Fruit fly (Drosophila melanogaster): Measurements from ENCODE around the gene CG5280.
A peak's percentile ranks its signal among the peaks of the same experiment; 100 is the strongest.

Gene CG5280

DNA sequence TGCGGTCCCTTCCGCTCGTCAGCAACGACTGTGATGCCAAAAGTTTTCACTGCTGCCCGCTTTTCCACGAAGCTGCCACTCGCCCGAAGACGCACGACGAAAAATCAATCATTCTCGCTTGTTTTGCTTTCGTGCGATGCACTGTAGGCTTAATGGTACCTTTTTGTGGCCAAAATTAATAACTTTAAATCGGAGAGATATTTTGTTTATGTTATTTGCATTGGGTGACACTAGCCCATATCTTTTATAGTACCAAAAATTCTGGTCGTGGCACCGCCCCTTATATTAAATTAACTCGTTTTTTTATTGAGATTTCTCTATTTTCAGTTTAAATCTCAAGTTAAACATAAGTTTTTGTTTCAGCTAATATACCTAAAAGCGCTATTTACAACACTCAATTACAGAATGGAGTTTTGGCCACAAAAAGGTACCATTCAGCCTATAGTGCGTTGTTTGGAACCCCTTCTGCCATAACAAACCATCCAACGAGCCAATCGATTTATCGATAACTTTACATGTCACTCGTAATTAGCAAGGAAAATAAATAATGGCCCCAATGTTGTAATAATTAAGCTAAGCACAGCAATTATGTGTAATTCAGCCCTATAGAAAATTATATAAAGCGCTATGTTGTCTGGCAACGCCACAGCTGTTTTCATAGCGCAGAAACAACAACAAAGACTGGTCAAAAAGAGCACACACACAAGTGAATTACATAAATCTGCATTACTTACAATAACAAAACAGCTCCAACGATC is 36.6 kb downstream of the CG5280 start (continued):
- TF ChIP-seq D19B (GFP tag; optimal IDR thresholded peaks at IDR 0.05) (peak; percentile 49), CG15479 (GFP tag; optimal IDR thresholded peaks at IDR 0.05) (no peak), H2.0 (GFP tag; IDR thresholded peaks at IDR 0.05) (no peak), NFAT (GFP tag; IDR thresholded peaks at IDR 0.05) (no peak), dmrt11E (tag; optimal IDR thresholded peaks at IDR 0.05) (peak; percentile 41), CG16779 (GFP tag; IDR thresholded peaks at IDR 0.05) (no peak), yki (optimal IDR thresholded peaks at IDR 0.05) (no peak), Hmr (GFP tag; optimal IDR thresholded peaks at IDR 0.05) (peak; percentile 89), slp2 (GFP tag; optimal IDR thresholded peaks at IDR 0.05) (peak; percentile 19), CG12942 (GFP tag; optimal IDR thresholded peaks at IDR 0.05) (no peak), CG7928 (GFP tag; optimal IDR thresholded peaks at IDR 0.05) (peak; percentile 2), CG10654 (GFP tag; optimal IDR thresholded peaks at IDR 0.05) (peak; percentile 4), stwl (tag; optimal IDR thresholded peaks at IDR 0.05) (peak; percentile 27), gro (GFP tag; optimal IDR thresholded peaks at IDR 0.05) (peak; percentile 29), bcd (GFP tag; optimal IDR thresholded peaks at IDR 0.05) (peak; percentile 82), pan (optimal IDR thresholded peaks at IDR 0.05) (no peak), pan (GFP tag; optimal IDR thresholded peaks at IDR 0.05 in 1 of 2, IDR thresholded peaks at IDR 0.05 in 1 of 2) (peak in 1 of 2 experiments; percentile 16), Hmx (GFP tag; optimal IDR thresholded peaks at IDR 0.05) (no peak), otp (GFP tag; IDR thresholded peaks at IDR 0.05) (0 out of 3 replicates have a peak, but pooled peaks have one; percentile 45), Adf1 (GFP tag; IDR thresholded peaks at IDR 0.05) (no peak), CG1647 (GFP tag; optimal IDR thresholded peaks at IDR 0.05) (no peak), CG16863 (GFP tag; optimal IDR thresholded peaks at IDR 0.05) (peak; percentile 20)

DNA sequence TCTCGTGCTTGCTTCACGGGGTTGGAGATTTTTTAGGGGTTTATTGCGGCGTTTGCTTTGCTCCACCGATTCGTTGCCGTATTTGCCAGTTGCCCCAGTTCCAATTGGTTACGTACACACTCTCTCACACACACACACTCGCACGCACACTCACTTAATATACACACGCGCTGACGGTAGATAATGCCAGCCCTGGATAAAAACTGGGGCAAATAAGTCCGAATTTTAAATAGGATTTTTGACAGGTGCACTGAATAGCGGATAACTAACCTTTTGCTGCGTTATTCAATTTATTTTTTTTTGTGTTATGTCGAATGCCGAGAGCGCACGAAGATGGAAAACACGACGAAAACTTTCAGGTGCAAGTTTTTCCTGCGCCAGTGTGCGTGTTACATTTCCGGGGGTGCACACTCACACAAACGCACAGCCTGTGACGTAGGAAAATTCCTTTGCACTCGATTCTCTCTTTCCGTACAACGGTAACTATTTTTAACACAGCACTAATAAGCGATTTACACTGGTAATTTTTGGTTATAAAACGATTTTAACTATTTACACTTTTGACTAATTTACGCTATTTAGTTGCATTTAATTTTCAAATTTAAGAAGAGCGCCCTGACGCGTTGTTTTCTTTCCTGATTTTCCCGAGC is 37.4 kb downstream of the CG5280 start:
- TF ChIP-seq slou (GFP tag; optimal IDR thresholded peaks at IDR 0.05): no peak
- no peak for TF ChIP-seq pzg (GFP tag; optimal IDR thresholded peaks at IDR 0.05)
- peak; percentile 44 for TF ChIP-seq sd (tag; optimal IDR thresholded peaks at IDR 0.05)
- no peak for TF ChIP-seq Hr78 (GFP tag; optimal IDR thresholded peaks at IDR 0.05)
- no peak for TF ChIP-seq Hmx (GFP tag; optimal IDR thresholded peaks at IDR 0.05)
- TF ChIP-seq Trl (optimal IDR thresholded peaks at IDR 0.05): peak in 1 of 2 experiments; percentile 2
- no peak for TF ChIP-seq Trl (GFP tag; optimal IDR thresholded peaks at IDR 0.05)
- TF ChIP-seq shn (GFP tag; optimal IDR thresholded peaks at IDR 0.05): no peak
- TF ChIP-seq Jarid2 (GFP tag; optimal IDR thresholded peaks at IDR 0.05): no peak
- TF ChIP-seq CG10147 (GFP tag; optimal IDR thresholded peaks at IDR 0.05): no peak
- no peak for TF ChIP-seq Neu2 (GFP tag; optimal IDR thresholded peaks at IDR 0.05; ENCODE audit: borderline replicate concordance)
- TF ChIP-seq Pdp1 (GFP tag; optimal IDR thresholded peaks at IDR 0.05): peak in 1 of 2 experiments; percentile 31
- no peak for TF ChIP-seq crc (GFP tag; optimal IDR thresholded peaks at IDR 0.05)
- TF ChIP-seq lola (GFP tag; optimal IDR thresholded peaks at IDR 0.05): no peak
- no peak for TF ChIP-seq eve (GFP tag; optimal IDR thresholded peaks at IDR 0.05)
- TF ChIP-seq Med (GFP tag): peak; percentile 67
- no peak for TF ChIP-seq CG2129 (GFP tag; IDR thresholded peaks at IDR 0.05; ENCODE audit: partially characterized antibody)
- TF ChIP-seq NC2β (GFP tag; optimal IDR thresholded peaks at IDR 0.05): no peak
- no peak for TF ChIP-seq CG17359 (tag; optimal IDR thresholded peaks at IDR 0.05)
- peak; percentile 26 for TF ChIP-seq Nf-YC (tag; optimal IDR thresholded peaks at IDR 0.05)
- TF ChIP-seq chinmo (GFP tag; IDR thresholded peaks at IDR 0.05; ENCODE audit: partially characterized antibody): 0 out of 4 replicates have a peak, but pooled peaks have one; percentile 55
- no peak for TF ChIP-seq CG7839 (tag; optimal IDR thresholded peaks at IDR 0.05)
- TF ChIP-seq CG18619 (GFP tag; optimal IDR thresholded peaks at IDR 0.05): no peak
- no peak for TF ChIP-seq Xrp1 (GFP tag; IDR thresholded peaks at IDR 0.05)
- TF ChIP-seq B-H1 (GFP tag; IDR thresholded peaks at IDR 0.05): no peak
- TF ChIP-seq CG8281 (tag; optimal IDR thresholded peaks at IDR 0.05): no peak
- TF ChIP-seq lilli (GFP tag; optimal IDR thresholded peaks at IDR 0.05): no peak
- TF ChIP-seq CG10959 (GFP tag; IDR thresholded peaks at IDR 0.05): no peak
